Fruit fly (Drosophila melanogaster) whole organism, adult: Measurements from ENCODE around the gene Ulp1.

Source experiments
- CG11617 ChIP-seq: fragments of 200-800 bp; sonication (Bioruptor generic); optimal IDR thresholded peaks from 2 replicates; lab custom pipeline; 2017; ENCODE audit warnings: mild to moderate bottlenecking, missing biosample characterization, missing genetic modification reagents, missing genetic modification characterization
- CG12768 ChIP-seq: fragments of 200-800 bp; sonication (Bioruptor generic); optimal IDR thresholded peaks from 2 replicates; lab custom pipeline; 2017; ENCODE audit warnings: missing biosample characterization, missing genetic modification characterization, mild to moderate bottlenecking, moderate library complexity, missing genetic modification reagents
- CG14711 ChIP-seq: fragments of 200-800 bp; sonication (Bioruptor generic); optimal IDR thresholded peaks from 2 replicates; lab custom pipeline; 2018; ENCODE audit warnings: missing biosample characterization, mild to moderate bottlenecking, missing genetic modification characterization, moderate library complexity
- CG1620 ChIP-seq: fragments of 200-800 bp; sonication (Bioruptor generic); optimal IDR thresholded peaks from 2 replicates; lab custom pipeline; 2016; ENCODE audit warnings: missing biosample characterization, missing genetic modification characterization
- CG33017 ChIP-seq: fragments of 200-800 bp; sonication (Bioruptor generic); optimal IDR thresholded peaks from 2 replicates; lab custom pipeline; 2018; ENCODE audit warnings: missing biosample characterization, mild to moderate bottlenecking, missing genetic modification characterization, moderate library complexity
- CG5204 ChIP-seq: fragments of 200-800 bp; sonication (Bioruptor generic); optimal IDR thresholded peaks from 2 replicates; lab custom pipeline; 2016; ENCODE audit warnings: missing biosample characterization, missing genetic modification characterization
- CG7045 ChIP-seq: fragments of 200-800 bp; sonication (Bioruptor generic); optimal IDR thresholded peaks from 2 replicates; lab custom pipeline; 2017; ENCODE audit warnings: missing biosample characterization, mild to moderate bottlenecking, missing genetic modification characterization
- CG7101 ChIP-seq: fragments of 200-800 bp; sonication (Bioruptor generic); optimal IDR thresholded peaks from 2 replicates; lab custom pipeline; 2018; ENCODE audit warnings: missing biosample characterization, mild to moderate bottlenecking, missing genetic modification characterization, moderate library complexity
- Clk ChIP-seq: fragments of 200-800 bp; sonication (Bioruptor generic); optimal IDR thresholded peaks from 2 replicates; lab custom pipeline; 2017; ENCODE audit warnings: missing biosample characterization, missing genetic modification characterization
- Crg-1 ChIP-seq: fragments of 200-800 bp; sonication (Bioruptor generic); optimal IDR thresholded peaks from 2 replicates; lab custom pipeline; 2016; ENCODE audit warnings: missing biosample characterization, missing genetic modification characterization
- Hr96 ChIP-seq: fragments of 200-800 bp; sonication (Bioruptor generic); optimal IDR thresholded peaks from 2 replicates; lab custom pipeline; 2016; ENCODE audit warnings: missing biosample characterization, missing genetic modification characterization
- Mnt ChIP-seq: fragments of 200-800 bp; sonication (Bioruptor generic); optimal IDR thresholded peaks from 2 replicates; lab custom pipeline; 2016; ENCODE audit warnings: missing biosample characterization, mild to moderate bottlenecking, missing genetic modification characterization
- bab1 ChIP-seq: fragments of 200-800 bp; sonication (Bioruptor generic); optimal IDR thresholded peaks from 3 replicates; lab custom pipeline; 2019; ENCODE audit warnings: missing biosample characterization, mild to moderate bottlenecking, missing genetic modification characterization, moderate library complexity
- cic ChIP-seq: fragments of 200-800 bp; sonication (Bioruptor generic); optimal IDR thresholded peaks from 2 replicates; lab custom pipeline; 2017; ENCODE audit warnings: missing biosample characterization, mild to moderate bottlenecking, missing genetic modification characterization, moderate library complexity
- cnc ChIP-seq, 2 experiments: fragments of >200 bp; optimal IDR thresholded peaks; 2 replicates each; lab custom pipeline; 2017
- kay ChIP-seq: fragments of 200-800 bp; sonication (Bioruptor generic); peaks from one replicate; lab custom pipeline; 2016; ENCODE audit warnings: missing biosample characterization, missing genetic modification characterization, borderline replicate concordance
- ovo ChIP-seq: fragments of 200-800 bp; sonication (Bioruptor generic); optimal IDR thresholded peaks from 2 replicates; lab custom pipeline; 2016; ENCODE audit warnings: missing biosample characterization, missing genetic modification characterization
- pad ChIP-seq: fragments of 200-800 bp; sonication (Bioruptor generic); optimal IDR thresholded peaks from 3 replicates; lab custom pipeline; 2017; ENCODE audit warnings: missing biosample characterization, missing genetic modification characterization, mild to moderate bottlenecking, moderate library complexity, missing genetic modification reagents
- tj ChIP-seq: fragments of 200-800 bp; sonication (Bioruptor generic); optimal IDR thresholded peaks from 3 replicates; lab custom pipeline; 2017; ENCODE audit warnings: missing biosample characterization, mild to moderate bottlenecking, missing genetic modification characterization, moderate library complexity
- toe ChIP-seq: fragments of 200-800 bp; sonication (Bioruptor generic); optimal IDR thresholded peaks from 2 replicates; lab custom pipeline; 2016; ENCODE audit warnings: missing biosample characterization, missing genetic modification characterization

Gene Ulp1

DNA sequence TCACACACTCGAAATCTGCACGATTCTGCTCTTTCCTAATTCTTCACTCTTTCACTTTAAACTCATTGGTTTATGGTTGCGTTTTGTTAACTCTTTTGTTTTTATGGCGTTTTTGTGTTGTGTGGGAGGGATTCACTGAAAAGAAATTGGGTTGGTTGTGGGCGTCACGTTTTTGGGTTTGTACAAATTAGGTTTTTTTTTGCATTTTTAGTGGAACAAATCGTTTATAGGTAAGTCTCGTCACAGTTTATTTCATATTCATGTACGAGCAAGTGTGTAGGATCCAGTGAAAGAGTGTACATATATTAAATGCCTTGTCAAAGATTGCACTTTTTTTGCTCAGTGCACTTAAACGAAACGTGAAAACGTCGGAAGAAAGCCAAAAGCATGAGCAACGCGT lies 43.3 kb downstream of the Ulp1 start:
- no peak for TF ChIP-seq kay (GFP tag; lab: Kevin White, UChicago)
- TF ChIP-seq tj (GFP tag; lab: Kevin White, UChicago): no peak
- no peak for TF ChIP-seq CG11617 (GFP tag; lab: Kevin White, UChicago)
- TF ChIP-seq cic (GFP tag; lab: Kevin White, UChicago): no peak
- TF ChIP-seq cnc (optimal IDR thresholded peaks at IDR 0.05; lab: Kevin White, UChicago): no peak
- TF ChIP-seq CG5204 (GFP tag; lab: Kevin White, UChicago): no peak
- TF ChIP-seq Hr96: no peak
- TF ChIP-seq Mnt (GFP tag; lab: Kevin White, UChicago): no peak
- no peak for TF ChIP-seq CG14711
- TF ChIP-seq CG12768: no peak
- no peak for TF ChIP-seq CG7045
- TF ChIP-seq Crg-1 (GFP tag; lab: Kevin White, UChicago): no peak

DNA sequence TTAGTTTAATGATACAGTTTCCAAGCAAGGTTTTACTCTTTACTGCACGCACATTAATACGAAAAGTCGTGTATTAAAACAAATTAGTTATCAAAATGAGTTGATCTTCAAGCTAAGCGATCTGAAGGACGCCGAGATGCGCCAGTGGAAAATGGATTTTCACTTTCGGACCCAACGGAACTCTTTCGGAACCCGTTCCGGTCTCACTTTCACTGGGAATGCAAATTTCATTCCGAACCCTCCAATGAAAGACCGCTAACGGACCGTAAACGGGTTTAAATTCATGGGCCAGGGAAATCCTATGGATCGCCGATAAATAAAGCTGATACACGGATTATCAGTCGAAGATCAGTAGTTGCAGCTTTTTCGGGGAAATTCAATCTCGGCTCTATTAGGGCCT lies 44.5 kb downstream of the Ulp1 start:
- no peak for TF ChIP-seq CG14711

DNA sequence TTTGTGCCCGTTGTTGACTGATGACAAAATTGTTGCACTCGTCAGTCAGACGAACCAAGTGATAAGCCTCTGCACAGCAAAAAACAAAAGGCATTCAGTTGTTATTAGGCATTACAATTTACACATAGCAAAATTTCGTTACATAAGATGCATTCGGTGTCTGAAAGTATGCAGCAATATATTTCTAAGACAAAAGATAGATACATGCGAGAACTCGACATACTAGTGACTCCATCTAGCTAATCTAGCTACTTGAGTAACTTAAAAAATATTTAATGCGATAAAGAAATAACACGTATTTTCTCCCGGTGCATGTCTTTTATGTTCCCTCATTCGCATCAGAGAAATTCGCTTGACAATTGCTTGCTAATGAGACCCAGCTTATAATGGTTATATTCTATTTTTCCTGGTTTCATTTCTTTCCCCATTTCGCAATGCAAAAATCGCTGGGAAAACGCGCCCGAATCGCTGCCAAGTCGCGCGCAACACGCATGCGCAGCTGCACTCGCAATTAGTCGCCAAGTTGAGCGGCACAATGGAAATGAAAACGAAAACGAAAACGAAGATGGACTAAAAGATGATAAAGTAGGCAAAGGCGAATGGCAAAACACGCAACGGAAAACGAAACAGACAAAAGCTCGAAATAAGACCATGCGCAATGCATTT lies 45.6 kb downstream of the Ulp1 start:
- TF ChIP-seq CG12768 (no peak), Mnt (GFP tag; lab: Kevin White, UChicago) (no peak), CG33017 (tag; lab: Kevin White, UChicago) (no peak), cic (GFP tag; lab: Kevin White, UChicago) (no peak), Crg-1 (GFP tag; lab: Kevin White, UChicago) (no peak), CG11617 (GFP tag; lab: Kevin White, UChicago) (peak; percentile 17), CG14711 (no peak), kay (GFP tag; lab: Kevin White, UChicago) (no peak), CG7101 (peak; percentile 53), bab1 (GFP tag; lab: Kevin White, UChicago) (no peak), pad (no peak), tj (GFP tag; lab: Kevin White, UChicago) (no peak), Clk (GFP tag; lab: Kevin White, UChicago) (no peak), Hr96 (no peak), toe (GFP tag; lab: Kevin White, UChicago) (no peak), CG5204 (GFP tag; lab: Kevin White, UChicago) (no peak)

DNA sequence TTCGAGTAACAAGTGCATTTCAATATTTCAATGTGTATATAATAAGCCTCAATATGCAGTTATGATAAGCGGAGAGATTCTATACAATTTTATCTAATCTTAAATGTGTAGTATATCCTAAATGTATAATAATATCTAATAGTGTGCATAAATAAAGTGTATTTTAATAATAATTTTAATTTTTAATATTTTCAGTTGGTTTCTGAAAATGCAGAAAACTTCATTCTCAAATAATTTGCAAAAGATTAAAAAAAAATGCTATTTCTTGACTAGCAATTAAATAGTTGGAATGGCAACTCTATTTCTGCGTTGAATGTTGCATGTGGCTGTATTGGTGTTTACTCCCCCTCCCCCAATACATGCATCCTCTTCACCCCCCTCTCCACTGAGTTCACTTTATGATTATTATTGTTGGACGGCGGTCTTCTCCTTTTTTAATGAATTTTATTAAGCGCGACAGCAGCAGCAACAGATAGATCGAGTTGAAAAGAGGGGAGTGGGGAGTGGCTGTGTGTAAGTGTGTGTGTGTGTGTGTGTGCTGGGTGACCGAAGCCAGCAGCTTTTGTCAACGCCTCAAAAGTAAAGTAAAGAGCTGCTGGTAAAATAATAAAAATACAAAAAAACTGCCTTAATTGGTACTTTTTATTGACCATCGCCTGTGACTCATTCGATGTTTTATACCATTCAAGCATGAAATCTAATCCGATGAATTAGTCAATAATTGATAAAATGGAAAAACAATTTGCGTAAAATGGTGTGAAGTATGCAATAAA lies 47.2 kb downstream of the Ulp1 start:
- no peak for TF ChIP-seq cnc (optimal IDR thresholded peaks at IDR 0.05; lab: Kevin White, UChicago)

DNA sequence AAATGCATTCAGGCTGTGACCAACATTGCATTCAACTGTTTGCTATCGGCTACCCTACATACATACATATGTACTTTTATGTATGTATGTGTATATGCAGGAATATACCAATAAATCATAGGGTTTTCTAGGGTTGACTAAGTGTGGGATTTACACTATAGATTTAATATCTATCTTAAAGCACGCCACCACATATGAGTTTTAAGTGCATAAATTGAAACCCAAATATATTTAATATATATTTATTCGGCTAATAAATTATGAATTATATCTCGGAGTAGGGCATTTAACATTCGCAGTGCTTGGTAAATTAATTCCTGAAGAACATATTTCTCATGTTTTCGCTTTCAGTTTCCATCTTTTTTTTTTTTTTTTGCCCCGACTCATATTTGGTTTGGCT lies 48.0 kb downstream of the Ulp1 start:
- TF ChIP-seq kay (GFP tag; lab: Kevin White, UChicago) (no peak), CG14711 (peak; percentile 64), Mnt (GFP tag; lab: Kevin White, UChicago) (no peak), ovo (no peak), bab1 (GFP tag; lab: Kevin White, UChicago) (no peak), CG7101 (peak; percentile 2)

DNA sequence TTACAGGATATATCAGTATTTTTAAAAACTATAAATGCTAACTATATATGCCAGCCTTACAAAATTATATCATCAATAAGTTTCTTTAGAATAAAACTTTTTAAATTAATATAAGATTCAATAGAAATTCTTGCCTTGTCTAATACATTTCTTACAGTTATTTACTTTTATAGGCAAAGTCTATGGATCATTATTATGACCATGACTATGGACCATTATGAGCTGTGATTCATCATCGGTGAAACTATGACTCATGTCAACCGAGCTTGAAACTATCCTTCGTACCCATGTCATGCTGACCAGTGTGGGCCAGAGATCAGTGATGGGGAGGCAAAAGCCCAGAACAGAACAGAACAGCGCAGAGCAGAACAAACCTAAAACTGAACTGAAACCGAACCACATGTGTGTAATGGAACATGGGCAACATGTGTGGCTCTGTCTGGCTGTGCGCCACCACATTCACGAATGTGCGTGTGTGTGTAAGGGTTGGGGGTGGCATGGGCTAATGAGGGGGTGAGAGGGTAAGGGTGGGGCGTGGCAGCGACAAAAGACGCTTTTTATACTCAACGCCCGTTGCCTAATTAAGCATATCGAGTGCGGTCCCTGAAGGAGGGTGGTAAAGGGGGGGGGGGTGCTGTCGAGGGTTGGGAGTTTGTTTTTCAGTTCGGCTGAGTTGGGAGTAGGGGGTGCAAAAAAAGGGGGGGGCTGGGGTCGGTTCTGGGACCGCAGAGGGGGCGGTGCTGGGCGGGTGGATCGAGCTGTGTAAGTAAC lies 49.3 kb downstream of the Ulp1 start:
- TF ChIP-seq tj (GFP tag; lab: Kevin White, UChicago): no peak
- no peak for TF ChIP-seq Crg-1 (GFP tag; lab: Kevin White, UChicago)
- TF ChIP-seq ovo: no peak
- TF ChIP-seq CG11617 (GFP tag; lab: Kevin White, UChicago): no peak
- no peak for TF ChIP-seq toe (GFP tag; lab: Kevin White, UChicago)
- TF ChIP-seq CG5204 (GFP tag; lab: Kevin White, UChicago): no peak
- no peak for TF ChIP-seq CG7045
- no peak for TF ChIP-seq cnc (optimal IDR thresholded peaks at IDR 0.05; lab: Kevin White, UChicago)
- TF ChIP-seq CG33017 (tag; lab: Kevin White, UChicago): no peak
- TF ChIP-seq kay (GFP tag; lab: Kevin White, UChicago): no peak
- TF ChIP-seq CG12768: no peak
- TF ChIP-seq CG14711: no peak
- no peak for TF ChIP-seq CG1620 (GFP tag; lab: Kevin White, UChicago)
- TF ChIP-seq cic (GFP tag; lab: Kevin White, UChicago): no peak
- TF ChIP-seq CG7101: no peak
- no peak for TF ChIP-seq Mnt (GFP tag; lab: Kevin White, UChicago)
- TF ChIP-seq Clk (GFP tag; lab: Kevin White, UChicago): no peak
- TF ChIP-seq pad: no peak
- no peak for TF ChIP-seq bab1 (GFP tag; lab: Kevin White, UChicago)
- no peak for TF ChIP-seq Hr96
